Worm (Caenorhabditis elegans) whole organism, mixed stage, embryonic: ENCODE data around the gene srbc-34.

Experiments
- M03D4.4 ChIP-seq: sonication (generic microtip); optimal IDR thresholded peaks from 2 replicates; lab custom pipeline; 2017; ENCODE audit warnings: mild to moderate bottlenecking, missing genetic modification characterization, missing compliant biosample characterization
- bed-3 ChIP-seq: fragments of 200-800 bp; sonication (Bioruptor generic); optimal IDR thresholded peaks from 3 replicates; lab custom pipeline; 2018; ENCODE audit warnings: mild to moderate bottlenecking, missing genetic modification characterization, moderate library complexity, missing compliant biosample characterization
- blmp-1 ChIP-seq: fragments of 150-350 bp; optimal IDR thresholded peaks from 2 replicates; lab custom pipeline; 2014; ENCODE audit warnings: missing biosample characterization, missing genetic modification characterization
- ceh-39 ChIP-seq: fragments of 150-350 bp; optimal IDR thresholded peaks from 2 replicates; lab custom pipeline; 2014; ENCODE audit warnings: missing biosample characterization, missing genetic modification characterization
- ceh-43 ChIP-seq: fragments of 200-800 bp; sonication (Bioruptor generic); optimal IDR thresholded peaks from 2 replicates; lab custom pipeline; 2018; ENCODE audit warnings: mild to moderate bottlenecking, missing genetic modification characterization, moderate library complexity, missing compliant biosample characterization
- ceh-83 ChIP-seq: fragments of 200-800 bp; sonication (Bioruptor generic); optimal IDR thresholded peaks from 2 replicates; lab custom pipeline; 2018; ENCODE audit warnings: mild to moderate bottlenecking, missing genetic modification characterization, missing compliant biosample characterization
- ces-1 ChIP-seq: fragments of 150-350 bp; optimal IDR thresholded peaks from 2 replicates; lab custom pipeline; 2014; ENCODE audit warnings: missing biosample characterization, missing genetic modification reagents, missing genetic modification characterization
- cnd-1 ChIP-seq: fragments of 200-800 bp; sonication (Bioruptor generic); optimal IDR thresholded peaks from 2 replicates; lab custom pipeline; 2018; ENCODE audit warnings: mild to moderate bottlenecking, missing genetic modification characterization, missing compliant biosample characterization
- drap-1 ChIP-seq: fragments of 200-800 bp; sonication (Bioruptor generic); optimal IDR thresholded peaks from 3 replicates; lab custom pipeline; 2018; ENCODE audit warnings: mild to moderate bottlenecking, missing genetic modification characterization, missing compliant biosample characterization
- elt-3 ChIP-seq: fragments of 150-350 bp; optimal IDR thresholded peaks from 2 replicates; lab custom pipeline; 2014; ENCODE audit warnings: missing biosample characterization, missing genetic modification characterization
- flh-1 ChIP-seq: fragments of 200-800 bp; sonication (Bioruptor generic); optimal IDR thresholded peaks from 2 replicates; lab custom pipeline; 2018; ENCODE audit warnings: mild to moderate bottlenecking, missing genetic modification characterization, moderate library complexity, missing compliant biosample characterization
- ham-2 ChIP-seq: fragments of 200-800 bp; sonication (Bioruptor generic); optimal IDR thresholded peaks from 2 replicates; lab custom pipeline; 2018; ENCODE audit warnings: mild to moderate bottlenecking, missing genetic modification characterization, missing compliant biosample characterization
- hlh-1 ChIP-seq: fragments of 150-350 bp; optimal IDR thresholded peaks from 2 replicates; lab custom pipeline; 2014; ENCODE audit warnings: missing biosample characterization, missing genetic modification reagents, missing genetic modification characterization
- lin-13 ChIP-seq: fragments of 150-350 bp; optimal IDR thresholded peaks from 2 replicates; lab custom pipeline; 2014; ENCODE audit warnings: missing biosample characterization, missing genetic modification characterization
- lin-32 ChIP-seq: fragments of 200-800 bp; sonication (Bioruptor generic); optimal IDR thresholded peaks from 2 replicates; lab custom pipeline; 2018; ENCODE audit warnings: mild to moderate bottlenecking, missing genetic modification characterization, missing compliant biosample characterization
- lsy-2 ChIP-seq: fragments of 150-350 bp; optimal IDR thresholded peaks from 2 replicates; lab custom pipeline; 2014; ENCODE audit warnings: missing biosample characterization, missing genetic modification characterization
- mep-1 ChIP-seq: fragments of 150-350 bp; optimal IDR thresholded peaks from 2 replicates; lab custom pipeline; 2017; ENCODE audit warnings: missing biosample characterization, missing genetic modification reagents, missing genetic modification characterization, inconsistent platforms
- mls-2 ChIP-seq: sonication (generic microtip); optimal IDR thresholded peaks from 2 replicates; lab custom pipeline; 2016; ENCODE audit warnings: mild to moderate bottlenecking, missing genetic modification characterization, moderate library complexity, missing compliant biosample characterization
- nhr-12 ChIP-seq: fragments of 150-350 bp; optimal IDR thresholded peaks from 2 replicates; lab custom pipeline; 2014; ENCODE audit warnings: missing biosample characterization, missing genetic modification characterization
- nhr-237 ChIP-seq: fragments of 150-350 bp; optimal IDR thresholded peaks from 2 replicates; lab custom pipeline; 2014; ENCODE audit warnings: missing biosample characterization, missing genetic modification characterization
- pha-4 ChIP-seq: fragments of 150-350 bp; optimal IDR thresholded peaks from 2 replicates; lab custom pipeline; 2018; ENCODE audit warnings: missing biosample characterization, missing genetic modification reagents, missing genetic modification characterization
- sem-2 ChIP-seq: fragments of 200-800 bp; sonication (Bioruptor generic); optimal IDR thresholded peaks from 2 replicates; lab custom pipeline; 2018; ENCODE audit warnings: mild to moderate bottlenecking, missing genetic modification characterization, missing compliant biosample characterization
- sptf-1 ChIP-seq: sonication (generic microtip); optimal IDR thresholded peaks from 2 replicates; lab custom pipeline; 2017; ENCODE audit warnings: mild to moderate bottlenecking, missing genetic modification characterization, moderate library complexity, missing compliant biosample characterization
- tbx-8 ChIP-seq: fragments of 200-800 bp; sonication (Bioruptor generic); optimal IDR thresholded peaks from 2 replicates; lab custom pipeline; 2018; ENCODE audit warnings: mild to moderate bottlenecking, missing genetic modification characterization, moderate library complexity, missing compliant biosample characterization
- unc-120 ChIP-seq: sonication (generic microtip); optimal IDR thresholded peaks from 2 replicates; lab custom pipeline; 2017; ENCODE audit warnings: missing genetic modification characterization, missing compliant biosample characterization; ENCODE audit not compliant: poor library complexity, severe bottlenecking
- unc-39 ChIP-seq: fragments of 150-350 bp; optimal IDR thresholded peaks from 2 replicates; lab custom pipeline; 2014; ENCODE audit warnings: missing biosample characterization, missing genetic modification characterization
- unc-62 ChIP-seq: fragments of 150-350 bp; optimal IDR thresholded peaks from 2 replicates; lab custom pipeline; 2014; ENCODE audit warnings: missing biosample characterization, missing genetic modification reagents, missing genetic modification characterization
- zip-8 ChIP-seq: fragments of 150-350 bp; optimal IDR thresholded peaks from 2 replicates; lab custom pipeline; 2014; ENCODE audit warnings: missing biosample characterization, missing genetic modification characterization
- ztf-11 ChIP-seq: fragments of 150-350 bp; optimal IDR thresholded peaks from 2 replicates; lab custom pipeline; 2014; ENCODE audit warnings: missing biosample characterization, missing genetic modification characterization

The srbc-34 gene

DNA sequence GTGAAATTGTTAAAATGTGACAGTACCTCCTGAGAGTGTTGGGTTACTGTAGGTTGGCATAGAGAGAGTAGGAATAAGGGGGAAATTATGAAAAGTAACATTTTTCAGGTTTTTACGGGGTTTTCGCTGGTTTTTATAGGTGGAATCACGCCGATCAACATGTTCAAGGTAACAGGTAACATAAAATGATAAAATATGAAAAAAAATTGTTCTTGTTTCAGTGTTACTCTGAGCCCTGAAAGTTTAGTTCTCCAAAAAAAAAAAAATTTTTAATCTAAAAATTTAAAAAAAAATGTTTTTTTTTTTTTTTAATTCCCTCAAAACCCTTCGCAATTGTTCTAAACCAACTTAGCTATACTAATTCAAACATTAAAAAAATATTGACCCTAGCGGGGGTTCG lies 27.6 kb downstream of the srbc-34 start, which contains the start of gene Y113G7B.15:
TSS of gene Y113G7B.15 (minus strand) at position 101 of the 400 bp plus-strand sequence.
- TF ChIP-seq elt-3 (tag; lab: Kevin White, UChicago): no peak

DNA sequence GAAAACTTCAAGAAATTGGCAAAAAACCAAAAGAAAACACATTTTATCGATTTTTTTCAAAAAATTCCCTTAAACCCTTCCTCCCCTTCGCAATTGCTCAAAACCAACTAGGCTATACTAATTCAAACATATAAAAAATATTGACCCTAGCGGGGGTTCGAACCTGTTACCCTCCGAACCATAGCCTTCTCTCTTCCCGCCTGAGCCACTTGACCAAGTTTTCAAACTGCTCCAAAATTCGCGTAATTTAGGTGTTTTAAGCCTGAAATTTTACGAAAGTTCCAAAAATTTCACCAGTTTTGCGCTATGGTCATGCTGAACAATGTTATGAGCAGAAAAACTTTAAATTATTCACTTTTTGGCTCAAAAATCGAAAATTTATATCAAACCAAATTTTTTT lies 28.3 kb downstream of the srbc-34 start:
- TF ChIP-seq elt-3 (tag; lab: Kevin White, UChicago) (no peak), M03D4.4 (peak; percentile 30)

DNA sequence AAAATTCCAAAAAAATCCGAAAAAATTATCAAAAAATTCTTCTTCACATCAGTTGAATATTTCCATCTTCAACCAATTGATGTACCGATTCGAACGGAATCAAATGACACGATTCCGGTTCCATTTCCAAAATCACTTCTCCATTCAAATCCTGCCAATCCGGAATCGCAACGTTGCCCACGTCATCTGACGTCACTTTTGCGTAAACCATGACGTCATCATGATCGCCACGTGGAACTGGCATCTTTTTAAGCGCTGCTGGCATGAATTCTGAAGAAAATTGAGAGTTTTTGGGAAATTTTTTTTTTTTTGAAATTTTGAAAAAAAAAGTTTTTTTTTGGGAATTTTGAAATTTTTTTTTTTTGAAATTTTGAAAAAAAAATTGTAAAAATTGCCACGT lies 29.1 kb downstream of the srbc-34 start:
- TF ChIP-seq zip-8 (tag; lab: Kevin White, UChicago): peak; percentile 95
- no peak for TF ChIP-seq ces-1 (GFP tag; lab: Kevin White, UChicago)
- no peak for TF ChIP-seq mls-2 (tag; lab: Kevin White, UChicago)
- no peak for TF ChIP-seq bed-3 (GFP tag; lab: Kevin White, UChicago)
- no peak for TF ChIP-seq ceh-39 (tag; lab: Kevin White, UChicago)

DNA sequence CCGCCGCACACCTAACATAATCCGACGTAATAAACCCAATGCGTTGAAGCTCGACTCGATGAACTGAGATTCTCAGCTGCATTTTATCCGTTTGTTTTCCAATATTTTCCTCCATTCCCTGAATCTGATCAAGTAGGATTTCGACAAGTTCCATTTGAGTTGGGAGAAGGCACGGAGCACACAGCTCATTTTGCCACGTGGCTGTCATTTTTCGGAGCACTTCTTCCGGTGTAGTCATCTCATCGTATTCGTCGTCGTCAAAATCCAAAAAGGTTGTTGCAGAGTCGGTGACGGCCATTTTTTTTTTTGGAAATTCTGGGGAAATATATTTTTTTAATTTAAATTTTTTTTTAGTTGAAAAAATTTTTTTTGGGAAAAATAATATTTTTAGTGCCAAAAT lies 31.3 kb downstream of the srbc-34 start, which contains the start of gene sld-5:
TSS of gene sld-5 (minus strand) at position 317 of the 400 bp plus-strand sequence.
- TF ChIP-seq bed-3 (GFP tag; lab: Kevin White, UChicago) (no peak), nhr-12 (tag; lab: Kevin White, UChicago) (no peak), ham-2 (GFP tag; lab: Kevin White, UChicago) (no peak), blmp-1 (tag; lab: Kevin White, UChicago) (no peak), drap-1 (GFP tag; lab: Kevin White, UChicago) (no peak), nhr-237 (tag; lab: Kevin White, UChicago) (no peak), unc-62 (GFP tag; lab: Kevin White, UChicago) (no peak), sptf-1 (tag; lab: Kevin White, UChicago) (no peak), cnd-1 (tag; lab: Kevin White, UChicago) (no peak), tbx-8 (no peak), lin-13 (tag; lab: Kevin White, UChicago) (no peak), elt-3 (tag; lab: Kevin White, UChicago) (no peak), unc-39 (no peak), mep-1 (no peak), lsy-2 (no peak), sem-2 (GFP tag; lab: Kevin White, UChicago) (no peak), pha-4 (tag; lab: Kevin White, UChicago) (no peak), M03D4.4 (no peak), ceh-39 (tag; lab: Kevin White, UChicago) (no peak)

DNA sequence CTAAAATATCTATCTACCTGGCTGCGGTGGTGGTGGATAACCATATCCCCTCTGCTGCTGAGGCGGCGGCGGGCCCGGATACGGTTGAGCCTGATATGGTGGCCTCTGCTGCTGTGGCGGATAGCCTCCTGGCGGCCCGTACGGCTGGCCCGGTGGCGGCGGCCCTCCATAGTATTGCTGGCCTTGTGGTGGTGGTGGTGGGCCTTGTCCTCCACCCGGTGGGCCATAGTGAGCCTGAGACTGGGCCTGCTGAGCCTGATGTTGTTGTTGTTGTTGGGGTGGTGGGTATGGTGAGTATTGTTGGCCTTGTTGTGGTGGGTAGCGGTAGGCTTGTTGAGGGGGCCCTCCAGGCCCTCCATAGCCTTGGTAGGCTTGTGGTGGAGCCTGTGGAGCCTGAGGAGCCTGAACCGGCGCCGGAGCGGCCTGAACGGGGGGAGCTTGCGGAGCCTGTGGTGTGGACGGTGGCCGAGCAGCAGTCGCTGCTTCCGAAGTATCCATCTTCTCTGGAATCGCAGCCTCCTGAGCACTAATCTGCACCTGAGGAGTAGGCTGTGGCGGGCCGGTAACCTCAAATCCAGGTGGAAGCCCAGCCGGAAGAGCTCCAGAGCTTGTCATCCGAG lies 35.2 kb downstream of the srbc-34 start:
- peak; percentile 31 for TF ChIP-seq cnd-1 (tag; lab: Kevin White, UChicago)
- TF ChIP-seq ztf-11 (tag; lab: Kevin White, UChicago): no peak
- peak; percentile 40 for TF ChIP-seq ceh-83 (GFP tag; lab: Kevin White, UChicago)
- TF ChIP-seq flh-1: peak; percentile 12
- no peak for TF ChIP-seq ceh-39 (tag; lab: Kevin White, UChicago)
- TF ChIP-seq unc-120 (tag; lab: Kevin White, UChicago): no peak
- TF ChIP-seq M03D4.4: no peak
- no peak for TF ChIP-seq ham-2 (GFP tag; lab: Kevin White, UChicago)
- TF ChIP-seq drap-1 (GFP tag; lab: Kevin White, UChicago): peak; percentile 2
- TF ChIP-seq sptf-1 (tag; lab: Kevin White, UChicago): peak; percentile 31

DNA sequence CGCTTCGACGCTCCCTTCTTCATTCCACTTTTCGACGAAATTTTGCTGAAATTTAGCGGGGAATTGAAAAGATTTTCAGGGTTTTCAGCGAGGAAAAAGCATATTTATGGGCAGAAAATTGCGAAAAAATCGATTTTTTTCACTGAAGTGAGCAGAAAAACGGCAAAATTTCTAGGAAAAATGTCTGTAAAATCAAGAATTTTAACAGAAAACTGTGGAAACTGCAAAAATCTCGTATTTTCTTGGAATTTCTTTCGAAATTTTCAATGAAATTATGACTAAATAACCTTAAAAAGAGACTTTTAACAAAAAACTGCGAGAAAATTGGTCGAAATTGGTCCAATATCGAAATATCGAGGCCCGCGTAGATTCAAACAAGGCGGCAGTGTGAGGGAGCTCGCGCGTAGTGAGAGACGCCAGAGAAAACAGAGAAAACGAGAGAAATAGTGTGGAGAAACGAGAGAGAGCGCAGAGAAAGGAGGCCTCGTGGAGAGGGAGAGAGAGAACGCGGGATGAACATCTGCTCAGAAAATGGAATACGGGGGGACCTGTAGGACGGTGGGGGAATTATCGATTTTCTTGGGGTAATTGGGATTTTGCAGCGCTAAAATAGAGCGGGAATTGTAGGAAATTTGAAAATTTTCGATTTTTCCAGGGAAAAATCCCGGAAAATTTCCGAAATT lies 43.5 kb downstream of the srbc-34 start, which contains the start of gene swsn-1:
TSS of gene swsn-1 (minus strand) at position 51 of the 683 bp plus-strand sequence.
- TF ChIP-seq nhr-237 (tag; lab: Kevin White, UChicago): no peak
- peak; percentile 65 for TF ChIP-seq lin-32
- peak; percentile 38 for TF ChIP-seq mep-1
- peak; percentile 20 for TF ChIP-seq hlh-1 (tag; lab: Kevin White, UChicago)
- peak; percentile 56 for TF ChIP-seq ces-1 (GFP tag; lab: Kevin White, UChicago)
- TF ChIP-seq lsy-2: peak; percentile 4
- TF ChIP-seq ceh-43 (GFP tag; lab: Kevin White, UChicago): no peak
- peak; percentile 70 for TF ChIP-seq cnd-1 (tag; lab: Kevin White, UChicago)
- TF ChIP-seq unc-62 (GFP tag; lab: Kevin White, UChicago): no peak
- TF ChIP-seq ceh-39 (tag; lab: Kevin White, UChicago): peak; percentile 85
